Fruit fly (Drosophila melanogaster): ENCODE measurements around the gene CG34250.

Gene CG34250

DNA sequence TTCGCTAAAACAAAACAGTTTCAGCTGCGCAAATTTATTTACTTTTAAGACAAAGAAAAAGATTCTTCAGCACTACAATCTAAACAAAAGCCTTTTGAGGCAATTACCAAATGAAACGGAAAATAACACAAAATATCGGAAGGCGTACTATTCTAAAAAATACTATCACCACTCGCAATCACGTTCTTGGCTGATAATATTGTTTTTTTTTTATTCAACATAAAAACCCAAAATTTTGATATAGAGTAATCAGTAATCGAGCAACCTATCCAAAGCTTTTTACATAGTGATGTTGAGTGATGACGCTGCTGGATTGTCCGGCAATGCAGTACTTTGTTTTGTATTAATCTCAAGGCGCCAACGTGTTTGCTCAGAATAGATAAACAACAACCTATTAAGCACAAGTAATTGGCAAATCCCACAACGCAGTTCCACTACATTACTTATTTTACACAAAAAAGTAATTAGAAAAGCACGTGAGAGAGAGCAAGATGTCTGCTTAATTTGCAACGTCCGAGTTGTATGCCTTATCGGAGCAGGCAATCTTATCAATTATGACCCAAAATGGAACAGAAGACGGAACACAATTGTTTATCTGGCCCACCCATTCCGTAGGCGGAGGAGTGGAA lies 45.0 kb upstream of the CG34250 start (continued):
- TF ChIP-seq dmrt11E (tag; optimal IDR thresholded peaks at IDR 0.05) (no peak), tio (GFP tag; optimal IDR thresholded peaks at IDR 0.05) (no peak), CG14667 (GFP tag; IDR thresholded peaks at IDR 0.05) (no peak), CG4404 (GFP tag; IDR thresholded peaks at IDR 0.05) (no peak), CG13894 (tag; optimal IDR thresholded peaks at IDR 0.05) (no peak), caup (GFP tag; optimal IDR thresholded peaks at IDR 0.05; ENCODE audit: severe bottlenecking) (peak; percentile 5), gt (GFP tag; IDR thresholded peaks at IDR 0.05) (no peak), CG14441 (GFP tag; IDR thresholded peaks at IDR 0.05) (peak; percentile 51; the same call in 1 of the 2 replicates), CG15514 (GFP tag; optimal IDR thresholded peaks at IDR 0.05) (no peak), sim (GFP tag; IDR thresholded peaks at IDR 0.05) (no peak), cato (GFP tag; optimal IDR thresholded peaks at IDR 0.05; ENCODE audit: borderline replicate concordance) (no peak), CG10366 (GFP tag; IDR thresholded peaks at IDR 0.05) (no peak), en (GFP tag; optimal IDR thresholded peaks at IDR 0.05) (no peak), Hmx (GFP tag; optimal IDR thresholded peaks at IDR 0.05) (no peak), sens (GFP tag) (peak; percentile 79), Eip74EF (GFP tag; optimal IDR thresholded peaks at IDR 0.05) (no peak), Asciz (GFP tag; optimal IDR thresholded peaks at IDR 0.05) (peak; percentile 30), luna (GFP tag; optimal IDR thresholded peaks at IDR 0.05) (no peak), CG34422 (GFP tag; IDR thresholded peaks at IDR 0.05) (no peak), Fer2 (tag; optimal IDR thresholded peaks at IDR 0.05) (no peak), CG14860 (GFP tag; IDR thresholded peaks at IDR 0.05; ENCODE audit: partially characterized antibody) (no peak), CG13123 (GFP tag; optimal IDR thresholded peaks at IDR 0.05) (no peak), fd64A (GFP tag; optimal IDR thresholded peaks at IDR 0.05) (no peak), CG16813 (GFP tag; IDR thresholded peaks at IDR 0.05; ENCODE audit: partially characterized antibody) (no peak), Med (GFP tag) (peak; percentile 69), CG31388 (GFP tag; optimal IDR thresholded peaks at IDR 0.05) (no peak), CG6272 (GFP tag; IDR thresholded peaks at IDR 0.05) (no peak), CG7839 (tag; optimal IDR thresholded peaks at IDR 0.05) (peak; percentile 21), CG15073 (GFP tag; optimal IDR thresholded peaks at IDR 0.05) (no peak), cad (GFP tag; optimal IDR thresholded peaks at IDR 0.05) (no peak), CG13775 (GFP tag; optimal IDR thresholded peaks at IDR 0.05) (no peak), CG7786 (GFP tag; optimal IDR thresholded peaks at IDR 0.05) (no peak), wek (GFP tag; optimal IDR thresholded peaks at IDR 0.05) (no peak), Doc2 (GFP tag; IDR thresholded peaks at IDR 0.05) (no peak), CG8765 (GFP tag; IDR thresholded peaks at IDR 0.05) (no peak), CG1602 (GFP tag; optimal IDR thresholded peaks at IDR 0.05) (no peak), D (optimal IDR thresholded peaks at IDR 0.05) (no peak), D (GFP tag; optimal IDR thresholded peaks at IDR 0.05) (no peak), Elba2 (GFP tag; optimal IDR thresholded peaks at IDR 0.05) (no peak), CG2889 (GFP tag; IDR thresholded peaks at IDR 0.05) (no peak), salm (tag; optimal IDR thresholded peaks at IDR 0.05) (no peak), Six4 (GFP tag; optimal IDR thresholded peaks at IDR 0.05) (no peak), wor (GFP tag; IDR thresholded peaks at IDR 0.05) (no peak), Mes4 (GFP tag; optimal IDR thresholded peaks at IDR 0.05) (no peak), sr (GFP tag; IDR thresholded peaks at IDR 0.05) (no peak), CG18011 (GFP tag; optimal IDR thresholded peaks at IDR 0.05) (no peak), CG10543 (GFP tag; optimal IDR thresholded peaks at IDR 0.05) (no peak), lilli (GFP tag; optimal IDR thresholded peaks at IDR 0.05) (peak; percentile 14), CG12659 (GFP tag; optimal IDR thresholded peaks at IDR 0.05) (no peak), lola (GFP tag; optimal IDR thresholded peaks at IDR 0.05) (no peak), CG8089 (GFP tag; optimal IDR thresholded peaks at IDR 0.05) (no peak)
